Fruit fly (Drosophila melanogaster): ENCODE measurements around the gene CG14864.

CG14864 gene

DNA sequence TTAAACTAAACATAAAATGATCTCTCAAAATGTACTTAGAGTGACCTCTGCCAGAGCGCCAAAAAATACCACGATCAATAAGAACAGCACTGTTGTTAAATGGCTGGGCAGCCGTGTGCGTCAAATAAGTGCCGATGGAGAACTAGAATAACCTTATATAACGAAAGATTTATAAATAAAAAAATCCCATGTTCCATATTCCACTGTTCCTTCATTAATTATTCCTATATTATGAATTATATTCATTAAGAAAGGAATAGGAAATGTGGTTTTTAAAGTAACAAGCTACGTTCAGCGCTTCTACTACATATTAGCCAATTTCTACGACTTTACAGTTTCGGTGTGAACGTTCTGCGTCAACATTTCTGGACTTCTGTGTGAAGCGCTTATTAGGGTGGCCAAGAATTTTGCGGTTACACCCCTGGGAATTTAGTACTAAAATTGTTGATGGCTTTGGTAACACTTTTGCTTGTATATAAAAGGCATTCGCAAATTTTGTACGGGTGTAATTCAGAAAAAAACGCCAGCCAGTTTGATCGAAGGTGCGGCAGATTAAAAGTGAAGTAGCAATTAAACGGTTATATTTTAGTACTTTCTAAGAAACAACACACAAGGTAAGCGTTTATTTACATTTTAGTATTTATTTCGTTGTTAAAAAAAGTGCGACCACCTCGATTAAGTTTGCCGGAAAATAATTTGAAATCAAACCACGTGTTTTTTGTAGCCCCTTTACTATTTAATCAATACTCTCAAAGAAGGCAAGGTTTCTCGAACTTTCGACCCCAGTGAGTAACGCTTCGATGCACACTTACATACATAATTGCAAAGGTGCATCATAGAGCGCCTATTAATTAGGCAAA, 25.9 kb downstream of the CG14864 start, which contains the start of the genes tefu and Hsc70-4 (continued):
- no peak for TF ChIP-seq abd-A (tag; optimal IDR thresholded peaks at IDR 0.05)

DNA sequence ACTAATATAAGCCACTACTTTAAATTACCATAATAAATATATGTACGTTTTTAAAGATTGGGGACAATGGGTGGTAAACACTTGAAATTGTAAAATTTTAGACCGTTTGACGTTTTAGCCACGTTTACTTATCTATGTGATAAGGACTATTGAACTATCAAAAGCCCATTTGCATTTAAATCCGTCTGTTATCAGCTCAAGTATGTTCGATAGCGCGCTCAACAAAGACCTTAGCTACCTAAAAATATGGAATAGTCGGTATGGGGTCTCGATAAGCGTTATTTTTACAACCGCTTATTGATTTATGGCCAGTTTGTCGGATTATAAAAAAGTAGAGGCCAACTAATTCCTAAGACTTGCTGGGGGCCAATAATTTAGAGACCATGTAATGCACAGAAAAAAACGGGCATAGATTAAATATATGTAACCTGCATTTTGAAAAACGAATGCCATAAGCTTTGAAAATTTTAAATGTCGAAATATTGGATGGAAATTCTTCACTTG, 36.7 kb downstream of the CG14864 start:
- TF ChIP-seq zf30C (GFP tag; optimal IDR thresholded peaks at IDR 0.05) (peak; percentile 34), exex (tag; optimal IDR thresholded peaks at IDR 0.05) (peak; percentile 99), salm (tag; optimal IDR thresholded peaks at IDR 0.05) (peak; percentile 1), grn (GFP tag; optimal IDR thresholded peaks at IDR 0.05) (peak; percentile 42), GATAe (GFP tag; conservative IDR thresholded peaks at IDR 0.05) (peak; percentile 32), CG6854 (GFP tag; optimal IDR thresholded peaks at IDR 0.05) (peak; percentile 20), CG15514 (GFP tag; optimal IDR thresholded peaks at IDR 0.05) (peak; percentile 3), CG13296 (GFP tag; optimal IDR thresholded peaks at IDR 0.05) (peak; percentile 53), CG34376 (GFP tag; optimal IDR thresholded peaks at IDR 0.05) (peak; percentile 91), cwo (GFP tag; optimal IDR thresholded peaks at IDR 0.05) (peak; percentile 1), gro (GFP tag; optimal IDR thresholded peaks at IDR 0.05) (peak; percentile 7), CG3281 (GFP tag; optimal IDR thresholded peaks at IDR 0.05) (peak; percentile 12), lola (GFP tag; optimal IDR thresholded peaks at IDR 0.05) (no peak), sug (tag; optimal IDR thresholded peaks at IDR 0.05) (peak; percentile 100), mirr (GFP tag; optimal IDR thresholded peaks at IDR 0.05) (peak; percentile 81), Gug (GFP tag; IDR thresholded peaks at IDR 0.05) (no peak), ase (GFP tag; IDR thresholded peaks at IDR 0.05) (no peak), sd (tag; optimal IDR thresholded peaks at IDR 0.05) (peak; percentile 97), Asciz (GFP tag; optimal IDR thresholded peaks at IDR 0.05) (peak; percentile 16), amos (GFP tag; IDR thresholded peaks at IDR 0.05; ENCODE audit: partially characterized antibody) (no peak), stwl (tag; optimal IDR thresholded peaks at IDR 0.05) (no peak)

DNA sequence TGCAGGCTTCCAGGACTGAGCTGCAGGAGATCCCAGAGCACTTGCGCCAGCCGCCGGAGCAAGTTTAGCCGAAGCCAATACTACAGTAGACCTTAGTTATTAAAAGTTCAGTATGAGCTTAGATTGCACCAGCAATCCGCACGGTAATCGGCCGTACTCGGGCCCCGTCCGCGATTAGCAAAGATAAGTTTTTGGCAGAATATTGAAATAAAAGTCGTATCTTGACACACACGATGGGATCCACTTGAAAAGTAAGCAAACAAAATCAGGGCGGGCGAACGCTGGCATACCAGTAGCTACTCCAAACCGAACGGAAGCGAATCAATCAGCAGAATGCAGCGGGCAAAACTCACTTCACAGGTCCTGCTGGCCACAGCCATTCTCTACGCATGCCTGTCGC, 38.1 kb downstream of the CG14864 start, which contains the start of gene CG34316:
TSS of gene CG34316 (plus strand) at position 301 of the 400 bp plus-strand sequence.
- TF ChIP-seq tna (GFP tag; IDR thresholded peaks at IDR 0.05; ENCODE audit: partially characterized antibody) (no peak), scrt (GFP tag; optimal IDR thresholded peaks at IDR 0.05) (no peak), Gug (GFP tag; IDR thresholded peaks at IDR 0.05) (no peak), trh (GFP tag; optimal IDR thresholded peaks at IDR 0.05) (no peak), Blimp-1 (GFP tag; optimal IDR thresholded peaks at IDR 0.05) (no peak), CG14710 (tag; optimal IDR thresholded peaks at IDR 0.05) (no peak), sug (tag; optimal IDR thresholded peaks at IDR 0.05) (peak; percentile 55), vvl (GFP tag; IDR thresholded peaks at IDR 0.05) (no peak), CG10267 (tag; optimal IDR thresholded peaks at IDR 0.05) (no peak), tap (tag; optimal IDR thresholded peaks at IDR 0.05) (no peak), CG13624 (GFP tag; optimal IDR thresholded peaks at IDR 0.05) (no peak), Rfx (GFP tag; IDR thresholded peaks at IDR 0.05) (no peak), CkIIα-i1 (GFP tag; IDR thresholded peaks at IDR 0.05) (no peak), exex (tag; optimal IDR thresholded peaks at IDR 0.05) (peak; percentile 30), H15 (GFP tag; IDR thresholded peaks at IDR 0.05) (no peak), rib (GFP tag; IDR thresholded peaks at IDR 0.05) (no peak), kay (GFP tag; optimal IDR thresholded peaks at IDR 0.05) (no peak)

Measured in whole organism, embryonic.